Fruit fly (Drosophila melanogaster) whole organism, wandering third instar larva: ENCODE results near the gene CG10959.

Source experiments
- CG9705 ChIP-seq: fragments of 200-800 bp; sonication (Bioruptor generic); optimal IDR thresholded peaks from 2 replicates; lab custom pipeline; 2018; ENCODE audit warnings: missing biosample characterization, mild to moderate bottlenecking, missing genetic modification characterization
- CrebA ChIP-seq: fragments of 200-800 bp; sonication (Bioruptor generic); optimal IDR thresholded peaks from 2 replicates; lab custom pipeline; 2016; ENCODE audit warnings: missing biosample characterization, mild to moderate bottlenecking, missing genetic modification characterization, borderline replicate concordance
- Dfd ChIP-seq: fragments of >200 bp; optimal IDR thresholded peaks from 2 replicates; lab custom pipeline; 2017; ENCODE audit warnings: missing biosample characterization, missing genetic modification characterization
- Dif ChIP-seq: fragments of 200-275, 200-300 bp; sonication (Bioruptor generic); optimal IDR thresholded peaks from 2 replicates; lab custom pipeline; 2018; ENCODE audit warnings: missing biosample characterization, missing genetic modification characterization; ENCODE audit not compliant: partially characterized antibody
- HLH106 ChIP-seq: fragments of 200-800 bp; optimal IDR thresholded peaks from 3 replicates; lab custom pipeline; 2019; ENCODE audit warnings: missing biosample characterization, mild to moderate bottlenecking, missing genetic modification characterization, moderate library complexity
- Hr78 ChIP-seq: fragments of >200 bp; optimal IDR thresholded peaks from 2 replicates; lab custom pipeline; 2017; ENCODE audit warnings: missing biosample characterization, missing genetic modification characterization
- Hr83 ChIP-seq: fragments of 200-300 bp; sonication (Bioruptor generic); optimal IDR thresholded peaks from 2 replicates; lab custom pipeline; 2016; ENCODE audit warnings: missing biosample characterization, mild to moderate bottlenecking, missing genetic modification characterization, moderate library complexity; ENCODE audit not compliant: poor library complexity, severe bottlenecking
- Mio ChIP-seq: sonication (Bioruptor generic); optimal IDR thresholded peaks from 2 replicates; lab custom pipeline; 2016; ENCODE audit warnings: missing biosample characterization, missing genetic modification characterization
- Myc ChIP-seq: fragments of >200 bp; optimal IDR thresholded peaks from 2 replicates; lab custom pipeline; 2017
- N ChIP-seq: fragments of >200 bp; optimal IDR thresholded peaks from 2 replicates; lab custom pipeline; 2018; ENCODE audit warnings: missing biosample characterization, missing external identifiers, missing genetic modification characterization
- OdsH ChIP-seq: fragments of 200-800 bp; sonication (Bioruptor generic); optimal IDR thresholded peaks from 2 replicates; lab custom pipeline; 2016; ENCODE audit warnings: missing biosample characterization, mild to moderate bottlenecking, missing genetic modification characterization
- Rel ChIP-seq, 2 experiments: fragments of 200-800 bp; sonication (Bioruptor generic) in 1 of 2; optimal IDR thresholded peaks; 2 replicates in 1 of 2; 3 replicates in 1 of 2; lab custom pipeline; 2016 to 2019; ENCODE audit warnings: mild to moderate bottlenecking in 2 of 2, missing biosample characterization in 2 of 2, missing genetic modification characterization in 2 of 2, moderate library complexity in 1 of 2
- Sp1 ChIP-seq: fragments of 200-800 bp; sonication (Bioruptor generic); optimal IDR thresholded peaks from 3 replicates; lab custom pipeline; 2019; ENCODE audit warnings: missing biosample characterization, mild to moderate bottlenecking, missing genetic modification characterization, moderate library complexity
- Vsx2 ChIP-seq: fragments of 200-300, 225-300 bp; sonication (Bioruptor generic); optimal IDR thresholded peaks from 2 replicates; lab custom pipeline; 2018; ENCODE audit warnings: missing biosample characterization, missing genetic modification characterization; ENCODE audit not compliant: partially characterized antibody
- brk ChIP-seq: fragments of 200-800 bp; sonication (Bioruptor generic); optimal IDR thresholded peaks from 2 replicates; lab custom pipeline; 2016; ENCODE audit warnings: missing biosample characterization, mild to moderate bottlenecking, missing genetic modification characterization
- dl ChIP-seq, 2 experiments: fragments of 175-275, 200-275 bp in 1 of 2; fragments of 200-275 bp in 1 of 2; sonication (Bioruptor generic); optimal IDR thresholded peaks; lab custom pipeline; 2018; ENCODE audit warnings: mild to moderate bottlenecking in 2 of 2, missing biosample characterization in 2 of 2, missing genetic modification characterization in 2 of 2, moderate library complexity in 2 of 2; ENCODE audit not compliant: partially characterized antibody in 2 of 2, insufficient read depth in 1 of 2
- dsf ChIP-seq: sonication (Bioruptor generic); optimal IDR thresholded peaks from 2 replicates; lab custom pipeline; 2016; ENCODE audit warnings: missing biosample characterization, missing genetic modification characterization, borderline replicate concordance
- ey ChIP-seq: fragments of 200-800 bp; sonication (Bioruptor generic); optimal IDR thresholded peaks from 2 replicates; lab custom pipeline; 2016; ENCODE audit warnings: missing biosample characterization, missing genetic modification characterization
- foxo ChIP-seq, 2 experiments: fragments of 200-800 bp; sonication (Bioruptor generic); optimal IDR thresholded peaks; 2 replicates in 1 of 2; 3 replicates in 1 of 2; lab custom pipeline; 2016 to 2017; ENCODE audit warnings: missing biosample characterization in 2 of 2, missing genetic modification characterization in 2 of 2
- fru ChIP-seq: fragments of 200-800 bp; sonication (Bioruptor generic); optimal IDR thresholded peaks from 3 replicates; lab custom pipeline; 2016; ENCODE audit warnings: missing biosample characterization, mild to moderate bottlenecking, missing genetic modification characterization
- h ChIP-seq: fragments of 200-800 bp; sonication (Bioruptor generic); optimal IDR thresholded peaks from 3 replicates; lab custom pipeline; 2016; ENCODE audit warnings: missing biosample characterization, mild to moderate bottlenecking, missing genetic modification characterization
- jim ChIP-seq: fragments of 175-275, 200-325 bp; sonication (Bioruptor generic); optimal IDR thresholded peaks from 2 replicates; lab custom pipeline; 2016; ENCODE audit warnings: missing biosample characterization, mild to moderate bottlenecking, missing genetic modification characterization
- lola ChIP-seq: fragments of >200 bp; optimal IDR thresholded peaks from 2 replicates; lab custom pipeline; 2017; ENCODE audit warnings: missing biosample characterization, missing genetic modification characterization
- pan ChIP-seq: fragments of >200 bp; optimal IDR thresholded peaks from 2 replicates; lab custom pipeline; 2017
- rgr ChIP-seq: fragments of 200-800 bp; sonication (Bioruptor generic); optimal IDR thresholded peaks from 3 replicates; lab custom pipeline; 2016; ENCODE audit warnings: missing biosample characterization, mild to moderate bottlenecking, missing genetic modification characterization
- sage ChIP-seq: fragments of 200-800 bp; sonication (Bioruptor generic); optimal IDR thresholded peaks from 2 replicates; lab custom pipeline; 2016; ENCODE audit warnings: missing biosample characterization, mild to moderate bottlenecking, missing genetic modification characterization
- sv ChIP-seq: fragments of 200-800 bp; sonication (Bioruptor generic); optimal IDR thresholded peaks from 3 replicates; lab custom pipeline; 2016; ENCODE audit warnings: missing biosample characterization, missing genetic modification characterization
- usp ChIP-seq: fragments of >200 bp; optimal IDR thresholded peaks from 2 replicates; lab custom pipeline; 2017; ENCODE audit warnings: missing biosample characterization, missing genetic modification characterization
- woc ChIP-seq: sonication (Bioruptor generic); optimal IDR thresholded peaks from 2 replicates; lab custom pipeline; 2016; ENCODE audit warnings: missing biosample characterization, mild to moderate bottlenecking, missing genetic modification characterization

Gene CG10959

dm6 chrX:8158942-8159472 is 10.4 kb downstream of the CG10959 start:
- TF ChIP-seq Rel (GFP tag; optimal IDR thresholded peaks at IDR 0.05; lab: Kevin White, UChicago): no peak
- no peak for TF ChIP-seq Rel (tag; optimal IDR thresholded peaks at IDR 0.05; lab: Kevin White, UChicago)
- TF ChIP-seq HLH106: no peak
- TF ChIP-seq N (GFP tag; lab: Kevin White, UChicago): no peak
- no peak for TF ChIP-seq sv (GFP tag; lab: Kevin White, UChicago)
- TF ChIP-seq Sp1: no peak
- no peak for TF ChIP-seq CG9705 (GFP tag; lab: Kevin White, UChicago)
- TF ChIP-seq fru (GFP tag; lab: Kevin White, UChicago): no peak
- TF ChIP-seq CrebA (GFP tag; lab: Kevin White, UChicago): no peak
- TF ChIP-seq h (GFP tag; lab: Kevin White, UChicago): no peak
- TF ChIP-seq Dif: no peak
- no peak for TF ChIP-seq foxo (GFP tag; optimal IDR thresholded peaks at IDR 0.05; lab: Kevin White, UChicago)
- TF ChIP-seq Dfd (GFP tag; lab: Kevin White, UChicago): no peak

- no peak for TF ChIP-seq CrebA (GFP tag; lab: Kevin White, UChicago)
- no peak for TF ChIP-seq Hr78
- no peak for TF ChIP-seq Dif
- no peak for TF ChIP-seq lola (GFP tag; lab: Kevin White, UChicago)
- TF ChIP-seq ey (GFP tag; lab: Kevin White, UChicago): no peak
- no peak for TF ChIP-seq Myc (lab: Kevin White, UChicago)
These were observed 11.2 kb downstream of the CG10959 start, which contains the start of gene CG15337 for dm6 chrX:8159754-8160153. TSS of gene CG15337 (plus strand) at chrX:8160054.

- TF ChIP-seq usp (GFP tag; lab: Kevin White, UChicago) (no peak), jim (GFP tag; lab: Kevin White, UChicago) (no peak), ey (GFP tag; lab: Kevin White, UChicago) (no peak), OdsH (GFP tag; lab: Kevin White, UChicago) (no peak), CG9705 (GFP tag; lab: Kevin White, UChicago) (no peak), h (GFP tag; lab: Kevin White, UChicago) (no peak), pan (lab: Kevin White, UChicago) (no peak), lola (GFP tag; lab: Kevin White, UChicago) (no peak), N (GFP tag; lab: Kevin White, UChicago) (no peak), sv (GFP tag; lab: Kevin White, UChicago) (no peak), dsf (GFP tag; lab: Kevin White, UChicago) (no peak), Myc (lab: Kevin White, UChicago) (no peak), sage (GFP tag; lab: Kevin White, UChicago) (no peak), dl (GFP tag; optimal IDR thresholded peaks at IDR 0.05; lab: Kevin White, UChicago; ENCODE audit: insufficient read depth in 1 of 2, partially characterized antibody in 2 of 2) (no peak), woc (GFP tag; lab: Kevin White, UChicago) (no peak), Vsx2 (GFP tag; lab: Kevin White, UChicago) (no peak)
- TF ChIP-seq, all 38 proteins: peak for 0
These were observed 14.1 kb downstream of the CG10959 start, which contains the start of gene CG10761 for dm6 chrX:8162692-8163091. TSS of gene CG10761 (minus strand) at chrX:8162792.

dm6 chrX:8163452-8163851 is 14.9 kb downstream of the CG10959 start:
- TF ChIP-seq N (GFP tag; lab: Kevin White, UChicago): no peak
- TF ChIP-seq usp (GFP tag; lab: Kevin White, UChicago): no peak
- no peak for TF ChIP-seq Hr78
- TF ChIP-seq rgr: no peak
- TF ChIP-seq Dfd (GFP tag; lab: Kevin White, UChicago): no peak
- no peak for TF ChIP-seq Dif
- no peak for TF ChIP-seq sv (GFP tag; lab: Kevin White, UChicago)
- TF ChIP-seq brk (GFP tag; lab: Kevin White, UChicago): no peak
- TF ChIP-seq Myc (lab: Kevin White, UChicago): no peak
- no peak for TF ChIP-seq sage (GFP tag; lab: Kevin White, UChicago)
- TF ChIP-seq Vsx2 (GFP tag; lab: Kevin White, UChicago): no peak
- TF ChIP-seq dsf (GFP tag; lab: Kevin White, UChicago): no peak
- TF ChIP-seq dl (GFP tag; optimal IDR thresholded peaks at IDR 0.05; lab: Kevin White, UChicago; ENCODE audit: insufficient read depth in 1 of 2, partially characterized antibody in 2 of 2): no peak
- no peak for TF ChIP-seq Hr83 (GFP tag; lab: Kevin White, UChicago)

- TF ChIP-seq CrebA (GFP tag; lab: Kevin White, UChicago) (no peak), Mio (GFP tag; lab: Kevin White, UChicago) (no peak), lola (GFP tag; lab: Kevin White, UChicago) (no peak), ey (GFP tag; lab: Kevin White, UChicago) (no peak), usp (GFP tag; lab: Kevin White, UChicago) (no peak), CG9705 (GFP tag; lab: Kevin White, UChicago) (no peak), rgr (no peak), brk (GFP tag; lab: Kevin White, UChicago) (no peak)
These were observed 17.0 kb downstream of the CG10959 start, which contains the start of gene Or7a for dm6 chrX:8165608-8166007. TSS of gene Or7a (minus strand) at chrX:8165708.
